Worm (Caenorhabditis elegans): ENCODE data around the gene F44A2.5.
A peak's percentile ranks its signal among the peaks of the same experiment; 100 is the strongest.

Gene F44A2.5

DNA sequence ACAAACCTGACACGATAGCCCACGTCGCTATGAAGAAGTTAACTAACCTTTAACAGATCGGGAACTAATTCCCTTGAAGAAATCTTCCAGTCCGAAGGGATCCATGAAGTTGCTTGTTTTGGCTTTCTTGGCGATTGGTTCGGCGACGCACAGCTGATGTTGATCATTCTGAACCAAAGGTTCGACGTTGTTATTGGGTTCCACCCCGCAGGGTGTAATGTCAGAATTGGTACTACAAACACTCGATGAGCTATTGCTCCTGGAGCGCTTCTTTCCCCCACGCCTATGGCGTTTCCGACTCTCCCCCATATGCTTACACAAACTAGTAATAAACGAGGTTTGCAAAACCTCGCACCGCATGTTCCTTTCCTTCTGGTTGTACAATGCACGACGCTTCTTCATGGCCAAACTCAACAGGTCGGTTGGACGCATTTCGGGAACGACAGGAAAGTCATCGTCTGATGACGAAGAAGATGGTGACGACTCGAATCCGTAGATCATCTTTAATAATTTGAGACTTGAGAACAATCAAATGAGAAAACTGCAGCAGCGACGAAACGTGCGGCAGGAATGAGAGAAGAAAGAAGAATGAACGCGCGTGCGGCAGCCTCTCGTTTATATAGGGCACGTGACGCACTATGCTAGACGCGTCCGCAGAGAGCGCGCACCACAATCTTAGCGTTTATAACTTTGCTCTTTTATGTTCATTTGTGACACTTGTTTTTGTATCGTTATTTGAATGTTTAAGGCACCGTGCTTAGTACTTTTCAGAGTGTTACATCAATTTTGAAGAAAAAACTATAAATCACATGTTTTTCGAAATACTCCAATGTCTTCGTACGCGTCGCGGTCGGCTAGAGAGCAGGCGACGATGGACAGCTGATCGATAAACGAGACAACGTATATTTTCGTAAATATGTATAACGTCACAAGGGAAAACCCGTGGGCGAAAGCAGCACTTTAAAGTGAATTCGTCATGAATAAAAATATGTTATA lies 46.5 kb downstream of the F44A2.5 start, which contains the start of gene tos-1 (continued):
- peak; percentile 47 for TF ChIP-seq ZK546.5 (tag; optimal IDR thresholded peaks at IDR 0.05)

DNA sequence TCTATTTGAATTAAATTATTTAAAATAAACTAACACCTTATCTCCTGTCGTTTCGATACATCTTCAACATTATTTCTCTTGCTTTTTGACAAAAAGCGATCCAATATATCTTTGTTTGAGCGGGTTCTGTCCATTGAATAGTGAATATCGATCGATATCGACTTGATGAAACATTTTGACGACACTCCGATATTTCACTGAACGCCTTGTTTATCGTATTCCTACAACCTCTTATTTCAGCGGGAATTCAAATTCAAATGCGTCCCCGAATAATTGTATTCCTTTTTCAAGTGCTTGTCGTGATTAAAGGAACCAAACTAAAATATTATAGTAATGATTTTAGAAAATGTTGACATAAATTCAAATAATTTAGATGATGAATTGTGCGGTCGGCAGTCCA lies 49.4 kb downstream of the F44A2.5 start, which contains the start of the genes K07B1.7 and try-5:
TSS of gene K07B1.7 (minus strand) at position 159 of the 400 bp plus-strand sequence.
TSS of gene try-5 (plus strand) at position 241 of the 400 bp plus-strand sequence.
- TF ChIP-seq ceh-28 (tag; optimal IDR thresholded peaks at IDR 0.05) (peak; percentile 94), pha-4 (tag; optimal IDR thresholded peaks at IDR 0.05) (peak; percentile 85), nfya-1 (tag; optimal IDR thresholded peaks at IDR 0.05; ENCODE audit: insufficient read depth) (peak; percentile 82), elt-2 (tag; optimal IDR thresholded peaks at IDR 0.05) (no peak), lin-39 (tag; optimal IDR thresholded peaks at IDR 0.05) (peak; percentile 12), pqm-1 (tag; optimal IDR thresholded peaks at IDR 0.05) (no peak), ztf-4 (tag; optimal IDR thresholded peaks at IDR 0.05) (no peak), nhr-25 (tag; optimal IDR thresholded peaks at IDR 0.05) (peak; percentile 62), skn-1 (tag; optimal IDR thresholded peaks at IDR 0.05) (peak; percentile 61), ceh-9 (tag; optimal IDR thresholded peaks at IDR 0.05) (no peak), R02D3.7 (tag; optimal IDR thresholded peaks at IDR 0.05) (peak; percentile 96), eor-1 (tag; optimal IDR thresholded peaks at IDR 0.05) (no peak), ceh-82 (tag; optimal IDR thresholded peaks at IDR 0.05) (no peak), lin-15B (tag; optimal IDR thresholded peaks at IDR 0.05) (peak; percentile 64), egl-5 (tag; optimal IDR thresholded peaks at IDR 0.05) (peak; percentile 54)

DNA sequence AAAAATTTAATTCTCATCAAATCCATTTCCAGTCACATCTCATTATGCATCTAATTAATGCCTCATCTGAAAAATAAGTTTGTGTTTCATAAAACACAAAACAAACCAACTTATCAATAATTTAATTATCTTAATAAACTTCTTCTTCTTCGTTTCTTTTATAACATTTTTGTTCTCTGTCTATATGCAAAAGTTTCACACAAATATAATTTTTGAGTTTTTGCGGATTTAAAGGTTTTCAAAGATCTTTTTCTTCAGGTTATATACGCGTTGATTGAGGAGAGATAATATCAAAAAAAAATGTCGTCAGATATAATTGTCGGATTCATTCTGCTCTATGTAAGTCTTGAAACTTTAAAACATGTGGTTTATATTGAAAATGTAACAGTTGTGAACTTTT lies 52.3 kb downstream of the F44A2.5 start, which contains the start of gene srx-47:
TSS of gene srx-47 (plus strand) at position 301 of the 400 bp plus-strand sequence.
- TF ChIP-seq snpc-4 (tag; optimal IDR thresholded peaks at IDR 0.05) = no peak
- no peak for TF ChIP-seq nhr-23 (tag; optimal IDR thresholded peaks at IDR 0.05)
- TF ChIP-seq hmg-11 (tag; optimal IDR thresholded peaks at IDR 0.05) = no peak
- TF ChIP-seq ceh-9 (tag; optimal IDR thresholded peaks at IDR 0.05) = no peak
